Worm (Caenorhabditis elegans): ENCODE data around the gene his-31.

his-31 gene

ce11 chrIV:8291232-8291631, 42.6 kb downstream of the his-31 start, which contains the start of gene K07H8.2:
Gene K07H8.2 (plus strand): TSS chrIV:8291532.
- TF ChIP-seq php-3 (GFP tag; IDR thresholded peaks at IDR 0.05) (no peak), duxl-1 (tag; optimal IDR thresholded peaks at IDR 0.05; ENCODE audit: poor library complexity) (no peak), ces-1 (GFP tag; optimal IDR thresholded peaks at IDR 0.05) (no peak), nhr-28 (tag; optimal IDR thresholded peaks at IDR 0.05) (no peak), fos-1 (tag; optimal IDR thresholded peaks at IDR 0.05) (no peak), lsy-2 (tag; optimal IDR thresholded peaks at IDR 0.05) (no peak), zfp-3 (GFP tag; conservative IDR thresholded peaks at IDR 0.05) (no peak), nhr-76 (tag; optimal IDR thresholded peaks at IDR 0.05) (no peak), nhr-11 (tag; optimal IDR thresholded peaks at IDR 0.05) (no peak), lin-39 (tag; optimal IDR thresholded peaks at IDR 0.05) (no peak), zip-2 (tag; optimal IDR thresholded peaks at IDR 0.05) (no peak), spr-3 (GFP tag; optimal IDR thresholded peaks at IDR 0.05) (no peak), cey-2 (tag; optimal IDR thresholded peaks at IDR 0.05; ENCODE audit: borderline replicate concordance, insufficient read depth) (no peak), nhr-41 (GFP tag; IDR thresholded peaks at IDR 0.05) (no peak), hif-1 (tag; optimal IDR thresholded peaks at IDR 0.05) (no peak)

- TF ChIP-seq Y5F2A.4 (GFP tag; optimal IDR thresholded peaks at IDR 0.05) (no peak), lin-13 (GFP tag; optimal IDR thresholded peaks at IDR 0.05) (peak; percentile 24), nhr-25 (tag; optimal IDR thresholded peaks at IDR 0.05; ENCODE audit: borderline replicate concordance, insufficient read depth) (no peak), F44E2.7 (GFP tag; IDR thresholded peaks at IDR 0.05) (no peak), daf-12 (tag; optimal IDR thresholded peaks at IDR 0.05) (no peak), ces-1 (GFP tag; optimal IDR thresholded peaks at IDR 0.05) (no peak), mdl-1 (tag; optimal IDR thresholded peaks at IDR 0.05) (peak in 1 of 2 experiments; percentile 17), rbr-2 (tag; optimal IDR thresholded peaks at IDR 0.05) (peak; percentile 36), nhr-111 (GFP tag; optimal IDR thresholded peaks at IDR 0.05) (no peak), nhr-102 (tag; optimal IDR thresholded peaks at IDR 0.05) (no peak), zip-2 (tag; optimal IDR thresholded peaks at IDR 0.05) (no peak), hlh-11 (tag; optimal IDR thresholded peaks at IDR 0.05) (peak; percentile 0), set-16 (GFP tag; IDR thresholded peaks at IDR 0.05) (no peak), Y48G9A.11 (GFP tag; IDR thresholded peaks at IDR 0.05) (no peak), D1046.2 (GFP tag; IDR thresholded peaks at IDR 0.05) (no peak), nhr-41 (GFP tag; IDR thresholded peaks at IDR 0.05) (no peak), tag-97 (GFP tag; IDR thresholded peaks at IDR 0.05) (no peak), daf-19 (GFP tag; conservative IDR thresholded peaks at IDR 0.05) (no peak), mep-1 (tag; optimal IDR thresholded peaks at IDR 0.05) (peak; percentile 60), ama-1 (optimal IDR thresholded peaks at IDR 0.05) (peak; percentile 7), tra-1 (GFP tag; IDR thresholded peaks at IDR 0.05) (no peak), dpl-1 (GFP tag; optimal IDR thresholded peaks at IDR 0.05) (peak; percentile 57), mes-2 (tag; optimal IDR thresholded peaks at IDR 0.05; ENCODE audit: poor library complexity, severe bottlenecking) (peak; percentile 77), ceh-28 (tag; optimal IDR thresholded peaks at IDR 0.05) (peak; percentile 4), T20F7.1 (GFP tag; optimal IDR thresholded peaks at IDR 0.05) (peak; percentile 26), mxl-2 (GFP tag; conservative IDR thresholded peaks at IDR 0.05) (no peak), lsy-2 (tag; optimal IDR thresholded peaks at IDR 0.05) (peak in 1 of 2 experiments; percentile 75), ctbp-1 (GFP tag; IDR thresholded peaks at IDR 0.05) (no peak), T26A8.4 (GFP tag; IDR thresholded peaks at IDR 0.05) (no peak), lin-29 (GFP tag; IDR thresholded peaks at IDR 0.05) (no peak), lin-38 (GFP tag; IDR thresholded peaks at IDR 0.05) (peak; percentile 50), arid-1 (GFP tag; conservative IDR thresholded peaks at IDR 0.05) (no peak), nhr-48 (tag; optimal IDR thresholded peaks at IDR 0.05) (no peak), daf-16 (GFP tag; optimal IDR thresholded peaks at IDR 0.05) (no peak), daf-16 (tag; optimal IDR thresholded peaks at IDR 0.05) (peak; percentile 50), F37D6.2 (tag; optimal IDR thresholded peaks at IDR 0.05) (no peak), ceh-20 (GFP tag; IDR thresholded peaks at IDR 0.05) (no peak), fos-1 (tag; optimal IDR thresholded peaks at IDR 0.05) (no peak)
Observed at ce11 chrIV:8289580-8290323, 44.0 kb downstream of the his-31 start, which contains the start of gene daf-31. Gene daf-31 (plus strand): TSS chrIV:8290273.

Data from whole organism, L4 larva.